Worm (Caenorhabditis elegans) whole organism, early embryonic: Measurements from ENCODE around the gene tsen-2.

Experiments
- B0310.2 ChIP-seq: sonication (generic microtip); optimal IDR thresholded peaks from 2 replicates; lab custom pipeline; 2016; ENCODE audit warnings: mild to moderate bottlenecking, missing genetic modification characterization, missing compliant biosample characterization
- F13C5.2 ChIP-seq: sonication (generic microtip); optimal IDR thresholded peaks from 2 replicates; lab custom pipeline; 2017; ENCODE audit warnings: mild to moderate bottlenecking, missing genetic modification characterization, inconsistent platforms, missing compliant biosample characterization
- aly-1 ChIP-seq: sonication (generic microtip); optimal IDR thresholded peaks from 2 replicates; lab custom pipeline; 2016; ENCODE audit warnings: missing genetic modification characterization, missing compliant biosample characterization
- ama-1 ChIP-seq: fragments of 150-350 bp; optimal IDR thresholded peaks from 2 replicates; lab custom pipeline; 2014
- ceh-13 ChIP-seq: fragments of 200-800 bp; sonication (Bioruptor generic); optimal IDR thresholded peaks from 2 replicates; lab custom pipeline; 2018; ENCODE audit warnings: mild to moderate bottlenecking, missing genetic modification characterization, missing compliant biosample characterization
- ceh-36 ChIP-seq: sonication (generic microtip); optimal IDR thresholded peaks from 2 replicates; lab custom pipeline; 2016; ENCODE audit warnings: missing genetic modification characterization, inconsistent platforms, missing compliant biosample characterization
- ets-7 ChIP-seq: sonication (generic microtip); optimal IDR thresholded peaks from 2 replicates; lab custom pipeline; 2016; ENCODE audit warnings: missing genotype, missing genetic modification characterization, missing compliant biosample characterization
- flt-1 ChIP-seq: fragments of 200-800 bp; sonication (Bioruptor generic); IDR thresholded peaks from 2 replicates; pipeline ENCODE4 v1.3.6; 2022; ENCODE audit warnings: missing genetic modification characterization, missing compliant biosample characterization
- hmbx-1 ChIP-seq: sonication (generic microtip); optimal IDR thresholded peaks from 2 replicates; lab custom pipeline; 2016; ENCODE audit warnings: mild to moderate bottlenecking, missing genetic modification characterization, missing compliant biosample characterization
- hmg-4 ChIP-seq: fragments of 200-800 bp; sonication (Bioruptor generic); optimal IDR thresholded peaks from 2 replicates; lab custom pipeline; 2018; ENCODE audit warnings: mild to moderate bottlenecking, missing genetic modification characterization, missing compliant biosample characterization
- hnd-1 ChIP-seq: sonication (generic microtip); optimal IDR thresholded peaks from 2 replicates; lab custom pipeline; 2016; ENCODE audit warnings: missing genetic modification characterization, missing compliant biosample characterization
- pes-1 ChIP-seq: fragments of 200-800 bp; sonication (Bioruptor generic); IDR thresholded peaks from 2 replicates; pipeline ENCODE4 v1.3.6; 2022; ENCODE audit warnings: missing genetic modification reagents, missing genetic modification characterization, missing compliant biosample characterization
- scrt-1 ChIP-seq: fragments of 200-800 bp; sonication (Bioruptor generic); IDR thresholded peaks from 2 replicates; pipeline ENCODE4 v1.3.6; 2022; ENCODE audit warnings: missing genetic modification characterization, missing compliant biosample characterization
- sea-1 ChIP-seq: fragments of 200-800 bp; sonication (Bioruptor generic); conservative IDR thresholded peaks from 2 replicates; pipeline ENCODE4 v1.3.6; 2022; ENCODE audit warnings: missing genetic modification characterization, missing compliant biosample characterization
- tbx-11 ChIP-seq: fragments of 200-800 bp; sonication (Bioruptor generic); IDR thresholded peaks from 2 replicates; pipeline ENCODE4 v1.3.6; 2022; ENCODE audit warnings: missing genetic modification characterization, missing compliant biosample characterization
- tbx-37 ChIP-seq: fragments of 200-800 bp; sonication (Bioruptor generic); conservative IDR thresholded peaks from 2 replicates; pipeline ENCODE4 v1.3.6; 2022; ENCODE audit warnings: missing genetic modification reagents, missing genetic modification characterization, missing compliant biosample characterization
- tra-4 ChIP-seq: sonication (generic microtip); optimal IDR thresholded peaks from 2 replicates; lab custom pipeline; 2017; ENCODE audit warnings: missing genetic modification characterization, missing compliant biosample characterization

Gene tsen-2

ce11 chrIII:11914220-11914619 lies 16.2 kb upstream of the tsen-2 start, which contains the start of gene Y56A3A.16:
TSS of gene Y56A3A.16 (minus strand) at chrIII:11914320.
- no peak for TF ChIP-seq hnd-1
- TF ChIP-seq tbx-11 (GFP tag; lab: Robert Waterston, UW), result no peak
- TF ChIP-seq ceh-36 (tag; lab: Kevin White, UChicago), result no peak
- TF ChIP-seq hmbx-1 (tag; lab: Kevin White, UChicago), result no peak
- TF ChIP-seq tbx-37, result no peak
- no peak for TF ChIP-seq B0310.2
- no peak for TF ChIP-seq pes-1 (GFP tag; lab: Robert Waterston, UW)
- no peak for TF ChIP-seq tra-4 (tag; lab: Kevin White, UChicago)
- TF ChIP-seq hmg-4, result no peak
- no peak for TF ChIP-seq ama-1 (lab: Kevin White, UChicago)
- TF ChIP-seq ets-7 (tag; lab: Kevin White, UChicago), result no peak
- TF ChIP-seq aly-1 (tag; lab: Kevin White, UChicago), result no peak
- no peak for TF ChIP-seq sea-1 (GFP tag; lab: Robert Waterston, UW)
- no peak for TF ChIP-seq F13C5.2 (tag; lab: Kevin White, UChicago)
- TF ChIP-seq flt-1, result no peak
- no peak for TF ChIP-seq scrt-1 (GFP tag; lab: Robert Waterston, UW)
- TF ChIP-seq ceh-13, result no peak

ce11 chrIII:11909778-11910177 lies 11.7 kb upstream of the tsen-2 start, which contains the start of gene faah-4:
TSS of gene faah-4 (minus strand) at chrIII:11909878.
- TF ChIP-seq hmg-4 (no peak), hmbx-1 (tag; lab: Kevin White, UChicago) (no peak), F13C5.2 (tag; lab: Kevin White, UChicago) (no peak), ceh-36 (tag; lab: Kevin White, UChicago) (no peak), tbx-37 (no peak), flt-1 (no peak), ceh-13 (no peak), hnd-1 (no peak), tbx-11 (GFP tag; lab: Robert Waterston, UW) (no peak)

- TF ChIP-seq scrt-1 (GFP tag; lab: Robert Waterston, UW), result no peak
- no peak for TF ChIP-seq hmbx-1 (tag; lab: Kevin White, UChicago)
- TF ChIP-seq tra-4 (tag; lab: Kevin White, UChicago), result no peak
- TF ChIP-seq ceh-36 (tag; lab: Kevin White, UChicago), result no peak
- TF ChIP-seq ceh-13, result no peak
- TF ChIP-seq hmg-4, result no peak
- no peak for TF ChIP-seq sea-1 (GFP tag; lab: Robert Waterston, UW)
- TF ChIP-seq hnd-1, result no peak
- no peak for TF ChIP-seq aly-1 (tag; lab: Kevin White, UChicago)
- TF ChIP-seq flt-1, result no peak
- TF ChIP-seq F13C5.2 (tag; lab: Kevin White, UChicago), result no peak
- no peak for TF ChIP-seq tbx-37
- no peak for TF ChIP-seq ama-1 (lab: Kevin White, UChicago)
- TF ChIP-seq ets-7 (tag; lab: Kevin White, UChicago), result no peak
- no peak for TF ChIP-seq tbx-11 (GFP tag; lab: Robert Waterston, UW)
- TF ChIP-seq B0310.2, result no peak
- no peak for TF ChIP-seq pes-1 (GFP tag; lab: Robert Waterston, UW)
Measured at ce11 chrIII:11908660-11909059, 10.6 kb upstream of the tsen-2 start, which contains the start of gene fbxb-24. TSS of gene fbxb-24 (plus strand) at chrIII:11908960.

DNA sequence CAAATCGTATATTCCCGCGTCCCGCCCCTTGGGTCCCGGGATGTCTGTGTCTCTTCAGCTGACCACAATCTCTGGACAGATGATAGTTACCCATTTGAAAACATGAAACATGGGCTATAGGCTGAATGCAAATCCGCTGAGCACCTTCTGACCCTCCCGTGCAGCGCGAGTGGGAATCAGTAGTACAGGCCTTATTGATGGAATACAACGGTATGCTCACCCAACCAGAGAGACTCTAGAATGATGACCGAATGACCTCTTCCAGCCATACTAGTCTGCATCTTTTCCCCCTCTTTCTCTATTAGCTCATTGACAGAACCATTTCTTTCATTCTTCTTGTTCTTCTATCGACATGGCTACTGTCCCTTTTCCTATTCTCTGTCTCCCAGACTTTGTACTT lies 9.1 kb upstream of the tsen-2 start, which contains the start of gene sdz-33:
TSS of gene sdz-33 (plus strand) at position 301 of the 400 bp plus-strand sequence.
- no peak for TF ChIP-seq ama-1 (lab: Kevin White, UChicago)

- TF ChIP-seq tbx-37 (no peak), F13C5.2 (tag; lab: Kevin White, UChicago) (no peak), hnd-1 (no peak), ceh-36 (tag; lab: Kevin White, UChicago) (no peak), hmg-4 (no peak), ets-7 (tag; lab: Kevin White, UChicago) (no peak), B0310.2 (no peak), flt-1 (no peak), ceh-13 (no peak), aly-1 (tag; lab: Kevin White, UChicago) (no peak), hmbx-1 (tag; lab: Kevin White, UChicago) (no peak), pes-1 (GFP tag; lab: Robert Waterston, UW) (no peak), tbx-11 (GFP tag; lab: Robert Waterston, UW) (no peak), tra-4 (tag; lab: Kevin White, UChicago) (no peak), ama-1 (lab: Kevin White, UChicago) (no peak), sea-1 (GFP tag; lab: Robert Waterston, UW) (no peak), scrt-1 (GFP tag; lab: Robert Waterston, UW) (no peak)
Measured at ce11 chrIII:11902782-11903181, 4.7 kb upstream of the tsen-2 start.

DNA sequence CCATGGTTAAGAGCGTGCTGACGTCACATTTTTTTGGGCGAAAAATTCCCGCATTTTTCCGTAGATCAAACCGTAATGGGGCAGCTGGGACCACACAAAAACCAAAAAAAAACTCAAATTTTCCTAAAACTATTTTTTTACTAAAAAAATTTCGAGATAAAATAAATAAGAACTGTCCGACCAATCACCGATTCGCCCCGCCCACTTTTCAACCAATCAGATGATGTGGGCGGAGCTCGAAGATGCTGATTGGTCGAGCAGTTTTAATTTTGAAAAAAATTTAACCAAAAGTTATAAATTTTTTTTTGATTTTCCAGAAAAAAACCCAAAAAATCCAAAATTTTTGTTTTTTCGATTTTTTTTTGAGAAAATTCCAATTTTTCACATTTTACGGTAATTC lies 2.0 kb upstream of the tsen-2 start:
- TF ChIP-seq B0310.2 (no peak), tra-4 (tag; lab: Kevin White, UChicago) (no peak)

- TF ChIP-seq tbx-37 (no peak), pes-1 (GFP tag; lab: Robert Waterston, UW) (no peak), tra-4 (tag; lab: Kevin White, UChicago) (no peak), sea-1 (GFP tag; lab: Robert Waterston, UW) (no peak), flt-1 (no peak), ets-7 (tag; lab: Kevin White, UChicago) (no peak), ama-1 (lab: Kevin White, UChicago) (no peak), ceh-13 (no peak), scrt-1 (GFP tag; lab: Robert Waterston, UW) (no peak), B0310.2 (no peak), hmg-4 (no peak), F13C5.2 (tag; lab: Kevin White, UChicago) (no peak), hnd-1 (no peak), aly-1 (tag; lab: Kevin White, UChicago) (no peak), ceh-36 (tag; lab: Kevin White, UChicago) (no peak), tbx-11 (GFP tag; lab: Robert Waterston, UW) (no peak)
Measured at ce11 chrIII:11896652-11897051, 1.4 kb downstream of the tsen-2 start.

DNA sequence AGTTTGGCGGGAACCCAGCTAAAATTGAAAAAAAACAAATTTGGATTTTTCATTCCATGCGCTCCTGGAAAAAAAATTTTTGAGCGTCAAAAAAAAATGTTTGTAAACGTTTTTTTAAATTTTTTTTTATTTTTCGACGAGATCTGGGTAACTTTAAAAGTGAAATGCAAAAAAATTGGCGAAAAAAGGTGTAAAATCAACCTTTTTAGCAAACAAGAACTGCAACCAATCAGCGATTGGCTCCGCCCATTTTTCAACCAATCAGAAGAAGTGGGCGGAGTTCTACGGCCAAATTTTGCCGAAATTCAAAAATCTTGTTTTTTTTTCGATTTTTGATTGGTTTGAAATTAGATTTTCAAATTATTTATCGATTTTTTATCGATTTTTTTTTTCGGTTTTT lies 2.6 kb downstream of the tsen-2 start:
- TF ChIP-seq hmbx-1 (tag; lab: Kevin White, UChicago) (no peak), ets-7 (tag; lab: Kevin White, UChicago) (no peak), tra-4 (tag; lab: Kevin White, UChicago) (no peak), F13C5.2 (tag; lab: Kevin White, UChicago) (no peak), scrt-1 (GFP tag; lab: Robert Waterston, UW) (no peak), tbx-11 (GFP tag; lab: Robert Waterston, UW) (no peak), ceh-13 (no peak), tbx-37 (no peak), flt-1 (no peak), ceh-36 (tag; lab: Kevin White, UChicago) (no peak), hmg-4 (no peak), pes-1 (GFP tag; lab: Robert Waterston, UW) (no peak), sea-1 (GFP tag; lab: Robert Waterston, UW) (no peak), ama-1 (lab: Kevin White, UChicago) (no peak), aly-1 (tag; lab: Kevin White, UChicago) (no peak), hnd-1 (no peak)
